Worm (Caenorhabditis elegans) whole organism, midembryonic: ENCODE measurements around the gene F54D10.4.
"Not testable (repeated sequence)": the region's sequence is repeated elsewhere in the genome, so short reads cannot be mapped to it uniquely, and the experiment has no call there.

Experiments
- T22C8.4 ChIP-seq: fragments of 200-800 bp; sonication (Bioruptor generic); IDR thresholded peaks from 2 replicates; pipeline ENCODE4 v1.3.6; 2022; ENCODE audit warnings: missing genetic modification characterization, missing compliant biosample characterization
- cog-1 ChIP-seq: sonication (generic microtip); optimal IDR thresholded peaks from 2 replicates; lab custom pipeline; 2016; ENCODE audit warnings: missing genetic modification characterization, missing compliant biosample characterization
- flt-1 ChIP-seq: fragments of 200-800 bp; sonication (Bioruptor generic); IDR thresholded peaks from 2 replicates; pipeline ENCODE4 v1.3.6; 2022; ENCODE audit warnings: missing genetic modification characterization, missing compliant biosample characterization
- klf-2 ChIP-seq: fragments of 200-800 bp; sonication (Bioruptor generic); conservative IDR thresholded peaks from 2 replicates; pipeline ENCODE4 v1.3.6; 2022; ENCODE audit warnings: missing genetic modification reagents, missing genetic modification characterization, missing compliant biosample characterization
- med-1 ChIP-seq: sonication (generic microtip); optimal IDR thresholded peaks from 2 replicates; lab custom pipeline; 2017; ENCODE audit warnings: missing genetic modification characterization, mild to moderate bottlenecking, missing compliant biosample characterization, antibody characterized with exemption, missing genetic modification reagents; ENCODE audit not compliant: insufficient read depth
- ref-1 ChIP-seq: fragments of 200-800 bp; sonication (Bioruptor generic); conservative IDR thresholded peaks from 2 replicates; pipeline ENCODE4 v1.3.6; 2022; ENCODE audit warnings: missing genetic modification reagents, missing genetic modification characterization, missing compliant biosample characterization
- tab-1 ChIP-seq: fragments of 200-800 bp; sonication (Bioruptor generic); IDR thresholded peaks from 2 replicates; pipeline ENCODE4 v1.3.6; 2022; ENCODE audit warnings: missing genetic modification characterization, missing compliant biosample characterization
- ztf-23 ChIP-seq: fragments of 200-800 bp; sonication (Bioruptor generic); IDR thresholded peaks from 2 replicates; pipeline ENCODE4 v1.3.6; 2022; ENCODE audit warnings: missing genetic modification reagents, missing genetic modification characterization, missing compliant biosample characterization
- ztf-29 ChIP-seq: fragments of 200-800 bp; sonication (Bioruptor generic); IDR thresholded peaks from 2 replicates; pipeline ENCODE4 v1.3.6; 2022; ENCODE audit warnings: missing genetic modification reagents, missing genetic modification characterization, missing compliant biosample characterization

Gene F54D10.4

DNA sequence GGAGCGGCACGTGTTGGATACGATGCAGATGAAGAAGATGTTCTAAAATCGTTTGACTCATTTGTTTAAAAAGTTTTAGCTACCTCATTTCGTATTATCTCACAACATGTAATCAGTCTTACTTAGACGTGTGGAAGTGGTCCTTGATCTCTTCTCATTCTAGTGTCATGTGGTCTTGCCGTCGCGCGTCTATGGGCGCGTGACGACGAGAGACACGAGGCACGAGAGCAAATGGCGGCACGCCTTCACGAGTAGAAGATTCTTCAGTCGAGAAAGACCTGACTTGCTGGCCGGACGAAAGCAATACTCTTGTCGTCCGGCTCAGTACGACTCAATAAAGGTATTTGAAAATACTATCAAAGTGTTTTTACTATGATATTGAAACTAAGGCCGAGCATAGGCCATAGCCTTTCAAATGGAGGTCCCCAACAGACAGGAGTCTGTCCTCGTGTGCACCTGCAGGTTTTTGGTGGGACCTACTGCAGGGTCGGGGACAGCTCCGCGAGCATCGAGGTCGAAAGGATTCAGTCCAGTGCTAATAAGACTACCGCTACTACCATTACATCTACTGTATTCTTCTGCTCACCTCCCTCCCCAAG lies 9.5 kb upstream of the F54D10.4 start, which contains the start of gene fbxa-24:
TSS of gene fbxa-24 (plus strand) at position 276 of the 599 bp plus-strand sequence.
- TF ChIP-seq flt-1, klf-2, ztf-23 (GFP tag; lab: Robert Waterston, UW): not testable (repeated sequence)

ce11 chrII:3815445-3816208 lies 8.8 kb upstream of the F54D10.4 start:
- TF ChIP-seq flt-1 (GFP tag; lab: Robert Waterston, UW) (no peak), ztf-23 (GFP tag; lab: Robert Waterston, UW) (no peak), ztf-29 (GFP tag; lab: Robert Waterston, UW) (no peak), tab-1 (GFP tag; lab: Robert Waterston, UW) (no peak), klf-2 (GFP tag; lab: Robert Waterston, UW) (no peak), T22C8.4 (no peak), med-1 (GFP tag; lab: Kevin White, UChicago) (no peak), cog-1 (no peak), ref-1 (GFP tag; lab: Robert Waterston, UW) (no peak)

DNA sequence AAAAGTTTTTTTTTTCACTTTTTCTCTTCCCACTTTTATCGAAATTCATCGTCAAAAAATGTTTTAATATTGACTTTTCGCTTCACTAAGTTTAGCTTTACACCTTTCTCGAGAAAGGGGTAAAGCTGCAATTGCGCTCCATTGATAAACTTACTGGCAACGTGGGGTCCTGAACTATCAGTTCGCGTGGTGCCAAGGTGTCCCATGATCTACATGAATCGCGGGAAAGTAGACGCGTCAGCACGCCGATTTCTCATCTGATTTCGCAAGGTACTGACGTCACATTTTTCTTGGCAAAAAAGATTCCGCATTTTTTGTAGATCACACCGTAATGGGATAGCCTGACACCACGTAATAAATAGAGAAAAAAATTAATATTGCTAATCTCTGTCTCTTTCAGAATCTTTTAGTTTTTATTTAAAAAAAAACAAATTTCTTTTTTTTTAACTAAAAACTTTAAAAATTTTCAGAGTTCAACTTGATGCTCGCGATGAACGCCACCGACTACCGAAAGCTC lies 5.0 kb upstream of the F54D10.4 start, which contains the start of gene lido-15:
TSS of gene lido-15 (plus strand) at position 467 of the 517 bp plus-strand sequence.
- no peak for TF ChIP-seq ztf-29 (GFP tag; lab: Robert Waterston, UW)
- TF ChIP-seq T22C8.4, result no peak
- TF ChIP-seq cog-1, result no peak
- no peak for TF ChIP-seq ztf-23 (GFP tag; lab: Robert Waterston, UW)
- TF ChIP-seq klf-2 (GFP tag; lab: Robert Waterston, UW), result no peak
- no peak for TF ChIP-seq flt-1 (GFP tag; lab: Robert Waterston, UW)
- TF ChIP-seq med-1 (GFP tag; lab: Kevin White, UChicago), result no peak
- no peak for TF ChIP-seq ref-1 (GFP tag; lab: Robert Waterston, UW)
- no peak for TF ChIP-seq tab-1 (GFP tag; lab: Robert Waterston, UW)

DNA sequence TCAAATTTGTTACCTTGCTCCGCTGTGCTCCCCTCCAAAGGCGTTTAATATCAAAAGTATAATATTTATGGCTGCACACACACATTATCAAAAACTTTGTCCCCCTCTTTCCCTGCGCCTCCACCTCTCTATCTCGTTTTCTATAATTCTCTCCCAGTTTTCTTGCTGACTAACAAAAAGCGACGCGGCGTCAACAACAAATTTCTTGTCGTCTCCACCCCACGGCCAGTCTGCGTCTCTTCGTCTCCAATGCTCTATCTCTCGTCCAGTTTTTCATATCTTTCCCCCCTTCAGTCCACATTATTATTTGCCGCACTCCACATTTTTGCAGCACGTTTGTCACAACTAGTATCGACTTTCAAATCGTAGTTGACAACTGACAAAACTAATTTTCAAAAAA lies 3.7 kb upstream of the F54D10.4 start:
- TF ChIP-seq cog-1, result peak; percentile 54
- TF ChIP-seq ref-1 (GFP tag; lab: Robert Waterston, UW), result no peak

- TF ChIP-seq ztf-29 (GFP tag; lab: Robert Waterston, UW) (no peak), klf-2 (GFP tag; lab: Robert Waterston, UW) (no peak), ztf-23 (GFP tag; lab: Robert Waterston, UW) (no peak)
Measured at ce11 chrII:3808643-3809042, 1.8 kb upstream of the F54D10.4 start.

ce11 chrII:3808104-3808503 lies 1.2 kb upstream of the F54D10.4 start, which contains the start of gene F54D10.5:
Gene F54D10.5 (minus strand): TSS chrII:3808177.
- peak; percentile 50; the same call in 1 of the 2 replicates for TF ChIP-seq ztf-23 (GFP tag; lab: Robert Waterston, UW)
- TF ChIP-seq ztf-29 (GFP tag; lab: Robert Waterston, UW), result no peak
- 0 out of 2 replicates have a peak, but pooled peaks have one; percentile 18 for TF ChIP-seq flt-1 (GFP tag; lab: Robert Waterston, UW)
- peak; percentile 65 for TF ChIP-seq med-1 (GFP tag; lab: Kevin White, UChicago)
- TF ChIP-seq T22C8.4, result no peak

DNA sequence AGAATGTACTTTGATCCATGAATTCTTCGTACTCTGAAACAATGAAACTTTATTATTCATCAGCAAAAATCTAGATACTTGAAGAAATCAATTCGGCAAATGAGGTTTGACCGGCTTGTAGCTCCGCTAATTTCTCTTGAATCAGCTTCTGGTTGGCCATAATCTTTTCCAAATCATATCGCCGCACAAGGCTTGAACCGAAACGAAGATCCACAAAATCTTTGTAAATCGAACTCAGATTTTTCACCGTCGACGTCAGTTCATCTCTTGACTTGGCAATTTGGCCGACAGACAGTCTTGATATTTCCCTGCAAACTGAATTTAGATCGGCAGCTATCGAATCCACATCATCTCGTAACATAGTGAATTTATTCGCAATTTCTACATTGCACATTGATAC lies 1.3 kb downstream of the F54D10.4 start:
- TF ChIP-seq tab-1 (GFP tag; lab: Robert Waterston, UW) (no peak), T22C8.4 (no peak)

DNA sequence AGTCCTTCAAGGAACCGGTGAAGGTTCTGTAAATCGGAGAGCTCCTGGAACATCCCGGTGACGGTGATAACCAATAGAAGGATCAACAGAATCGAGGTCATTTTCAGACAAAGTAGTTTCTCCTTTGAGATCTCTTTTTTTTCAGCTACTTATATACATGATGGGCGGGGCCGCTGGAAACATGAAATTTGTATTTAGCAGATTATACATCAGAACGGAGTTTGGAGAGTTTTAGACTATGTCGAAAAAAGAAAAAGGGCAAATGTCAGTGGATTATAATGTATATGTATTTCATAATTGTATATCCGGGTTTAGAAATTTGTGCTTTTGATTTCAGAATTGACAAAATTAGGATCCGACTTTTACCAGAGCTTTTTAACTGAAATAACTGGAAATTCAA lies 3.6 kb downstream of the F54D10.4 start, which contains the start of gene ins-32:
TSS of gene ins-32 (minus strand) at position 101 of the 400 bp plus-strand sequence.
- TF ChIP-seq ref-1 (GFP tag; lab: Robert Waterston, UW) (no peak), tab-1 (GFP tag; lab: Robert Waterston, UW) (no peak), T22C8.4 (no peak), flt-1 (GFP tag; lab: Robert Waterston, UW) (no peak), ztf-29 (GFP tag; lab: Robert Waterston, UW) (no peak), med-1 (GFP tag; lab: Kevin White, UChicago) (no peak), ztf-23 (GFP tag; lab: Robert Waterston, UW) (no peak), cog-1 (no peak), klf-2 (GFP tag; lab: Robert Waterston, UW) (no peak)

DNA sequence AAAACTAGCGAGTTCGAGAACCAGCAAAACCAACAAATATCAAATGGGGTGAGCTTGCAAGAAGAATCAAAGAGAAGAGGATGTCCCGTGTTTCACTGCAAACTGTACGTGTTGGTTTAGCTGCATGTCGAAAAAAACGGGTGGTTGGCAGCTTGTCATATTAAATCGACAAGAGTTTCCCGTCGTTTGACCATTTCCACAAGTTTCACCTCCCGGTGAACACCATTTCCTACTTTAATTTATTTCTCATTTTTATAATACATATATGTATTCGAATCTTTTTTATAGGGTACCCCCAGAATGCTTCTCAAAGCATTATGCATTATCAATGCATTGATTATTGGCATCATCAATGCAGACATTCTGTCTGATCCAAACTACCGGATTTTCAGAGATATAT lies 11.5 kb downstream of the F54D10.4 start, which contains the start of gene Y8A9A.2:
TSS of gene Y8A9A.2 (plus strand) at position 301 of the 400 bp plus-strand sequence.
- no peak for TF ChIP-seq ref-1 (GFP tag; lab: Robert Waterston, UW)
- TF ChIP-seq ztf-29 (GFP tag; lab: Robert Waterston, UW), result no peak
- no peak for TF ChIP-seq tab-1 (GFP tag; lab: Robert Waterston, UW)

DNA sequence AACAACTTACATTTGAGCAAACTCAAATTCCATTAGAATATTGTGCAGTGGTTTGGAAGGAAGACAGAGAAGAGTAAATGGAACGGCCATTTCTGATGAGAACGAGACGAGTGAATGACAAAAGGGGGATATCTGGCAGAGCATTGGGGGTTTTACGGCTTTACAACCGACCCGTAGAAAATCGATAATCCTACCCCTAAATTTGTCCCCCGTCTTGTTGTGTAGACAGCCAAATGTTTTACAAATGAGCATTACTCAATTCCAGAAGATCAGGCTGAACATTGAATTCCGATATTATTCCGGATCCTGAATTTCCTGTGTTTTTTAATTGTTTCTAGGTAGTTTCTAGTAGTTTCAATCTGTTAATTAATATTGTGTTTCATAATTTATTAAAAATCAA lies 13.5 kb downstream of the F54D10.4 start, which contains the start of gene fbxb-99:
TSS of gene fbxb-99 (minus strand) at position 101 of the 400 bp plus-strand sequence.
- TF ChIP-seq T22C8.4, result no peak
- TF ChIP-seq tab-1 (GFP tag; lab: Robert Waterston, UW), result no peak
- TF ChIP-seq klf-2 (GFP tag; lab: Robert Waterston, UW), result no peak
- no peak for TF ChIP-seq ztf-29 (GFP tag; lab: Robert Waterston, UW)
